Worm (Caenorhabditis elegans): ENCODE data around the gene fis-1.
"Not testable (repeated sequence)": the region's sequence is repeated elsewhere in the genome, so short reads cannot be mapped to it uniquely, and the experiment has no call there.

DNA sequence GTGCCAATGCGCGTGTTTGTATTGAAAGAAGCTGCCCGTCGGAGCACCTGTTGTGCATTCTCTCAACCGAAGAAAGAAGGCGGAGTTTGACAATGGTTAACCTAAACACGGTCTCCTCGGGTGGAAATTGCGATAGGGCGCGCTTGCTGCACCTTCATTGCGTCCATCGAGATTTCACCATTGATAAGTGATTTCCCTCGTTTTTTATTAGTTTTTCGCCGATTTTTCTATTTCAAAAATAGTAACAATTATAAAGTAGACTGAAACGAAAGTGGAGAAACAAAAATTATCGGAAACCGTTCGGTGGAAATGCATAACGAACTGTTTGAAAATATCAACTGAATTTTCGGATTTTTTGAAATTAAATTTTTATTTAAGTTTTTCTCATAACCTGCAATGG is 20.1 kb downstream of the fis-1 start, which contains the start of gene agr-1:
- not testable (repeated sequence) for TF ChIP-seq ztf-29 (GFP tag; IDR thresholded peaks at IDR 0.05); klf-2 (GFP tag; conservative IDR thresholded peaks at IDR 0.05); cog-1 (tag; optimal IDR thresholded peaks at IDR 0.05)
